Worm (Caenorhabditis elegans) whole organism, L4/young adult: Measurements from ENCODE around the gene nhr-21.

Experiments
- W03F9.2 ChIP-seq: fragments of 150-350 bp; optimal IDR thresholded peaks from 2 replicates; lab custom pipeline; 2014; ENCODE audit warnings: missing biosample characterization, missing genetic modification characterization
- dao-5 ChIP-seq: sonication (generic microtip); optimal IDR thresholded peaks from 2 replicates; lab custom pipeline; 2016; ENCODE audit warnings: missing genotype, missing genetic modification characterization, moderate library complexity, missing compliant biosample characterization
- him-1 ChIP-seq: sonication (generic microtip); optimal IDR thresholded peaks from 2 replicates; lab custom pipeline; 2016; ENCODE audit warnings: missing genotype, missing genetic modification reagents, missing genetic modification characterization, missing compliant biosample characterization

The nhr-21 gene

DNA sequence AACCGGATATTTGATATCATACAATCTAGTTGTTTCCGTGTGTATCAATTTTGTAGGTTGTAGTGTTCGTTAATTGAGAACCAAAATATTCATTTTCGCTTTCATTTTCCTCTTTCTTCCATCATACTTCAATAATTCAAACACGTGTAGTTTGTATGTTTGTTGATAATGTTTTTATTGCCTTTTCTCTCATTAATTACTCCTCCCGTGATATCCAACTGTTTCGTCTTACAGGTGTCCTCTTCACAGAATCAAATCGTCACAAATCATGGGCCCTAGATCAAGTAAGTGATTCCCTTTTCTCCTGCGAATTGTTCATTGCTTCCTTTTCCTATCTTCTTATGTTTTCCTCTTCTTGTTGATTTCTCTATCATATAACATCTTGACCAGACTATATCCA is at the start of gene nhr-21:
nhr-21 (plus strand) TSS at position 235 of the 400 bp plus-strand sequence.
- TF ChIP-seq dao-5 (tag; lab: Kevin White, UChicago) = no peak
- TF ChIP-seq him-1 (tag; lab: Kevin White, UChicago) = no peak

DNA sequence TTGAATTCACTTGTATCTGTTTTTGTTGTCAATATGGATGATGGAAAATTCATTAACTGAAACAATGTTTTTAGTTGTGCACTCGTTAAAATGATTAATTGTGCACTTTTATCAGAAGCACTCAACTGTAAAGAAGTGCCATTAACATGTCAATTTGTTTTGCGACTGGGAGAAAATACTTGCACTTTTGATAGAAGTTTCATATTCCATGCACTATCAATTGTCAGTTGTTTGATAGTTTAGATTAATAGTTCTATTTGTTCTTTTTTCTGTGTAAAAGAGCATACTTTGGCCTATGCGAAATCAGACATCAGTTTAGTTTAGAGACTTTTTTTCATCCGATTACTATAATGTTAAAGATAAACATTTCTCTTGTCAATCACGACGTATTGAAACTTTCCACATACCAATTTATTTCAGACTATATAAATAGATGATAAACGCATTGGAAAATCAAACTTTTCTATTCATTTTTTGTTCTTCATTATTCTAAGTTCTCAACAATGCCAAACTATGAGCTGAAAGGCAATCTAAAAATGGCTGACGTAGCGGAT is 49.0 kb upstream of the nhr-21 start, which contains the start of gene C30G12.2:
C30G12.2 (plus strand) TSS at position 504 of the 554 bp plus-strand sequence.
- TF ChIP-seq dao-5 (tag; lab: Kevin White, UChicago) (no peak), him-1 (tag; lab: Kevin White, UChicago) (no peak), W03F9.2 (tag; lab: Kevin White, UChicago) (no peak)

DNA sequence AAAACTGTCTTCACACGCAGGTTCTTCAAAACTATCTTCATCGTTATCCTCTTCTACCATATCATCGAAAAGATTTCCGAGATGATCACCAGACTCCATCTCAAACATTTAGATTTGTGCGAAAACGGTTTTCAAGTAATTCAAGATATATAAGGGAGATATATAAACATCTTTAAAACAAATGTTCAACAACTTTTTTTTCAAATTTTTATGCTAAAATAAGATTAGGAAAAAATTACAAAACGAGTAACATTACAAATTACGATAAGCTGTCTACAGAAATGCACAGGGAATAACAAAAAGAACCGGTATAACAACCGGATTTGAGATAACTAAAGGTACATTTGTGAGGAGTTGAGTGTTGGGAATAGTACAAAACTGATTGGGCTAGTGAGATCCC is 43.1 kb upstream of the nhr-21 start, which contains the start of gene C30G12.6:
C30G12.6 (minus strand) TSS at position 101 of the 400 bp plus-strand sequence.
- TF ChIP-seq W03F9.2 (tag; lab: Kevin White, UChicago) (no peak), him-1 (tag; lab: Kevin White, UChicago) (no peak), dao-5 (tag; lab: Kevin White, UChicago) (no peak)

DNA sequence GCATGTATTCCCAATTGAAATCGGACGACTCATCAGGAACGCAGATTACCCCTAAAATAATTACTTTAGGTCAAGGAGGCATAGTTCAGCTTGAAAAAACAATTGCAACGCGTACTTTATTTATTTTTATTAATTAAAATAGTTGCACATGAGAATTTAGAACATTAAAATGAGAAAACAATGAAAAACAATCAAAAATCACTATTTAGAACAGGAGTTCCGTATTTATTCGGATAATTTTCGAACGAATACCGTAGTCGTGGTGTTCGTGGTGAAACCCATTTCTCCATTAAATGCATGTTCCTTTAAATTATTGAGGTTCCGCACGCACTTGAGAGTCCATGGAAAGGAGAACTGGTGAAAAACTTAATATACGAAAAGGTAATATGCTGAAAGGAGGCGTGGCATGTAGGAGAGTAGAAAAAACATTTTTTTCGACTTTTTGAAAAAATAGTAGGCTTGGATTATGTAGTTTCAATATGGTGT is 40.8 kb upstream of the nhr-21 start, which contains the start of gene puf-8:
puf-8 (minus strand) TSS at position 51 of the 486 bp plus-strand sequence.
- no peak for TF ChIP-seq him-1 (tag; lab: Kevin White, UChicago)
- TF ChIP-seq dao-5 (tag; lab: Kevin White, UChicago) = no peak
- TF ChIP-seq W03F9.2 (tag; lab: Kevin White, UChicago) = no peak

DNA sequence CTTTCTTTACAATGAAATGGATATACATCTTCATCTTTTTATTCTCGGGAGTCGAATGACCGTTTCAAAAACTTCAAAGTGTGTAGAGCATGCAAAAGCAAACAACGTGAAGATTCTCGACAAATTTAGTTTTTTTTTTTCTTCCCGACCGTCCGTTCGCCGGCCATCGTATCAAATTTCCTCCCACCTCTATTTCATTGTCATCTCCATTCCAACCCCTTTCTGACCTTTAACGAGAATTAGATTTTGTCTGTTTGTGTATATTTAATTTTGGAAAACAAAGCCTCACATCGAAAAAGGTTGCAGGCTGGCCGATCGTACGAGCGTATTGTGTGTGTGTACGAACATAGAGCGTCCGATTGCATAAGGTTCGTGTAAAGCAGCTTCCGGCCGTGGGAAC is 40.0 kb upstream of the nhr-21 start, which contains the start of gene C30G12.1:
C30G12.1 (plus strand) TSS at position 301 of the 400 bp plus-strand sequence.
- TF ChIP-seq dao-5 (tag; lab: Kevin White, UChicago) (no peak), W03F9.2 (tag; lab: Kevin White, UChicago) (no peak), him-1 (tag; lab: Kevin White, UChicago) (no peak)

DNA sequence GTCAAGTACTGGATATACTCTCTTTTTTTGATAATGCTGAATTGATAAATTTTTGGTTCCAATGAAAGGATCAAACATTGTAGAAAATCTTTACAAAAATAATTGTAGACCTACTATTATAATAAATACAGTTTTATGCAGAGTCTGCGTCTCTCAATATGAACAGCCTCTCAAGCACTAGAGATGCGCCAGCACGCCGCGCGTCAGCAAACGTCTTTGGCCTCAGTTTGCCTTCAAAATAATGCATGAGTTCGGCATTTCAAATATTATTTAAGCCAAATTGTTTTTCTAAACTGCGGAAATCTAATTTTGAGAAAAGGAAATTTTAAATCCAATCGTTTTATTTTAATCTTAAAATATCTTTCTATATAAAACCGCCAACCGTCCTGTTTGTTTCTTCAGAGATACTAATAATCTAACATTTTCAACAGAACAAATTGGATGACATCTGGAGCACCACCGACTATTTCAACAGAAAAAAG is 37.3 kb upstream of the nhr-21 start, which contains the start of gene cul-4:
cul-4 (plus strand) TSS at position 432 of the 482 bp plus-strand sequence.
- TF ChIP-seq him-1 (tag; lab: Kevin White, UChicago) (no peak), W03F9.2 (tag; lab: Kevin White, UChicago) (peak; percentile 82)

DNA sequence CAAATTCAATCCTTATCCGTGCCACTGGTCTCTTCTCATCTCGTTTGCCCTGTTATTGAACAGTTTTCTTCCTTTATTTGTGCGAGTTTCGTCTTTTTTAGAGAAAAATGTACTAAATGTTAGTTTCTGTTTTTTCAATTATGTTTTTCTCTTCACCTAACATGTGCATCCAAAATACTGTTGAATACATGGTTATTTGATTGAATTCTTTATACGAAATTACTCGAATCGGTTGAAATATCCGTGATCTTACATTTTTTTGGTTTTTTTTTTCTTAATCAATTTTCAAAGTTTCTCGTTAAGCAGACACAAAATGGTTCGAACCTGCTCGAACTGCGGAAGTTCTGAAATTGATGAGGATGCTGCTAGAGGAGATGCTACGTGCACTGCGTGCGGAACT is 33.5 kb upstream of the nhr-21 start, which contains the start of gene brf-1:
brf-1 (plus strand) TSS at position 301 of the 400 bp plus-strand sequence.
- TF ChIP-seq W03F9.2 (tag; lab: Kevin White, UChicago) (no peak), dao-5 (tag; lab: Kevin White, UChicago) (no peak), him-1 (tag; lab: Kevin White, UChicago) (no peak)

DNA sequence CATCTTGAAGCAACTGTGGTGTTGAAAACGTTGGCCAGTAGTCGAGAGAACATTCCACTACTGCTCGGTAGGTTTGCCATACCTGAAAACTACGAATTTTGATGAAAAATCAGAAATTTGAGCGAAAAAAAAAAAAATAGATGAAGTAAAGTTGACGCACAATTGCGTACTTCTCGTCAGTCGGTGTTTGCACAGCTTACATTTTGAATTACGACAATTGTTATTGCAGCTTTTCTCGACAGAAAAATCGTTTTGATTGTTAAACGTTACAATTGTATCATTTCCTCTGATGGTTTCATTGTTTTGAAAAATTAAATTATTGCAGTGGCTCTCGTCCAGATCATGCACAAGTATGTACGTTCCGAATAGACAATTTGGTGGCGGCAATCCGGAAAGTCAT is 29.0 kb upstream of the nhr-21 start, which contains the start of the genes F45E12.5 and cnep-1:
F45E12.5 (minus strand) TSS at position 93 of the 400 bp plus-strand sequence.
cnep-1 (plus strand) TSS at position 326 of the 400 bp plus-strand sequence.
- TF ChIP-seq W03F9.2 (tag; lab: Kevin White, UChicago) (no peak), him-1 (tag; lab: Kevin White, UChicago) (no peak), dao-5 (tag; lab: Kevin White, UChicago) (no peak)

DNA sequence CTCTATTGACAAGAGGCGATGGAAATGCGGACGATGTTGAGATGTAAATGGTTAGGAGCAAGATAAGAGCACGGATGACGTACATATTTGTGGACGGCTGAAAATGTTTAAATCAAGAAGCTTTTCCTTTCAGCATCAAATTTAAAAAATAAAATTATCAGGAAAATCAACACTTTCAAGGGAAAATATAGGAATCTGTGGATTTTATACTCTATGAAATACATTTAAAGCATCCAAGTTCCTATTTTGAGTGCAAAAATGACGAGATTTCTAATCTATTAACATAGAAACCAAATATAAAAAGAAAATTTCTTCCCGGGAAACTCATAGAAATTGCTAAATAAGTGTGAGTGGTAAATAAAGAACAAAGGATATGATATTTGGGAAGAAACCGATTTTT is 24.9 kb upstream of the nhr-21 start, which contains the start of gene F45E12.6:
F45E12.6 (minus strand) TSS at position 101 of the 400 bp plus-strand sequence.
- TF ChIP-seq him-1 (tag; lab: Kevin White, UChicago) (no peak), W03F9.2 (tag; lab: Kevin White, UChicago) (no peak), dao-5 (tag; lab: Kevin White, UChicago) (no peak)

DNA sequence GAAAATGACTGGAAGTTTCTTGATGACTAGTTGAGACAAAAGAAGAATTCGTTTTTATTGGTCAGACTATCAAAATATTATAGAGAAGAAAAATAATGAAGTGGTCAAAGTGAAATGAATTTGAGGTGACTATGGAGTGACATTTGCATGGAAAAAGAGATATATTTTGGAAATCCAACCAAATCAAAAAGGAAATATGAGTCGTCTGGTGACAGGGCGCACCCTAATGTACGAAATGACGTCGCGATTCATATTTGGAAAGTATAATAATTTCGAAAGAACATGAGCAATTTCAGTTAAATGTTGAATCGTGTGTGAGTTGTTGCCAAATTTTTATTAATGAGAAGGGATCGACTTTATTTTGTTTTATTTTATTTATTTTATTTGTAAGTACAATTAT is 21.6 kb upstream of the nhr-21 start, which contains the start of gene F21D12.2:
F21D12.2 (plus strand) TSS at position 301 of the 400 bp plus-strand sequence.
- TF ChIP-seq dao-5 (tag; lab: Kevin White, UChicago) = no peak
- no peak for TF ChIP-seq W03F9.2 (tag; lab: Kevin White, UChicago)
- no peak for TF ChIP-seq him-1 (tag; lab: Kevin White, UChicago)

DNA sequence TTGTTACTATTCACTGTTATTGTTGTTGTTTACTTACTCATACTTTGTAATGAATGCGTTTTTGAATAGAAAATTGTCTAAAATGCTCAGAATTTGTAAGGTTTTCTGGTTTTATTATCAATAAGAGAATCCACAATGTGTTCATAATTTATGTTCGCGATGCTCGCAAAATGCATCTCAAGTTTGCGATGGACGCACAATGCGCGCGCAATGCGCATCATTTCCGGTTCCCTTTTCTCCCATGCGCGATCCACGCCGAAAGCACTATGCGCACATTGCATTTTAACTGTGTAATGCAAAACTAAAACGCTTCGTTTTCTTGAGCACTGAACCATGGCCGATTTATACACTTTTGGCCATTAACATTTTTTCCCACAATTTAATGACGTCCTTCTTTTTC is 19.6 kb upstream of the nhr-21 start:
- TF ChIP-seq him-1 (tag; lab: Kevin White, UChicago) (peak; percentile 80), dao-5 (tag; lab: Kevin White, UChicago) (no peak), W03F9.2 (tag; lab: Kevin White, UChicago) (no peak)

DNA sequence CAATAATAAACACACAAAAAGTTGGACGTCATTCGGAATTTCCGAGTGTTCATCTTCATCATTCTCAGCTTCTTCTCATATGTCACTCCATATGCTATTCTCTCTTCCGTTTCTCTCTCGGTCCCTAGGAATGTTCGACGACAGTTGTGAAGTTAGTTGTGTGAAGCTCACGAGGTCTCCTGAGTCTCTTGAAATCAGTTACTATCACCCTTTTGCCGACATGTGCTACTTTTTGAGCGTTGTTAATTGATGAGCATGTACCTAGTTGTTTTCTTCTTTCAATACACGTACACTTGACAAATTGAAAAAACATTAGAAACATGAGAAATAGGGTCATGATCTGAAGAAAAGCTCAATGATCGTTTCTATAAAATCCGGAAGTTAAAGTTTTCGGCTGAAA is 15.7 kb upstream of the nhr-21 start:
- TF ChIP-seq dao-5 (tag; lab: Kevin White, UChicago) = no peak
- TF ChIP-seq him-1 (tag; lab: Kevin White, UChicago) = no peak
- no peak for TF ChIP-seq W03F9.2 (tag; lab: Kevin White, UChicago)

DNA sequence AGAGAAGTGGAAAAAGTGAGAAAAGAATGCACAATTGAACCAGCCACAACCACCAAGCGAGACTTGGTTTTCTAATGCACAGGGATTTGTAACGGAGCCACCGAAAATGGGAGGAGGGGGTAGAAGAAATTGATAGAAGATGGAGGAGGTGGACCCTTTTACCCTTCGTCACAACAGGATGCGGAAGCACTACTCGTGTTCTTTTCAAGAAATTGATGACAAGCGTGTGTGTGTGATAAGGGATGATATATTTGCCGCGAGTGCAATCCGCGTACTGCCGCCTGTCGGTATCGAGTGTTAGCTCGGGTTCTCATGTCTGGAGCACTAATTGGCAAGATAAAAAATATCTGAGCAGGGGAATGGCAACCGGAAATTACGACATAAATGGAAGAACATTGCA is 15.1 kb upstream of the nhr-21 start, which contains the start of gene F21D12.3:
F21D12.3 (minus strand) TSS at position 101 of the 400 bp plus-strand sequence.
- TF ChIP-seq him-1 (tag; lab: Kevin White, UChicago) (no peak), dao-5 (tag; lab: Kevin White, UChicago) (no peak), W03F9.2 (tag; lab: Kevin White, UChicago) (no peak)
